Worm (Caenorhabditis elegans) whole organism, young adult: ENCODE data around the gene T01B7.9.

Experiments used
- K12H6.12 ChIP-seq: fragments of 200-800 bp; sonication (Bioruptor generic); optimal IDR thresholded peaks from 2 replicates; lab custom pipeline; 2018; ENCODE audit warnings: mild to moderate bottlenecking, missing genetic modification characterization, missing compliant biosample characterization
- Y53G8AR.9 ChIP-seq: fragments of 200-800 bp; sonication (Bioruptor generic); conservative IDR thresholded peaks from 2 replicates; pipeline ENCODE4 v1.3.6; 2022; ENCODE audit warnings: missing genetic modification reagents, missing genetic modification characterization, missing compliant biosample characterization
- Y56A3A.18 ChIP-seq: fragments of 200-800 bp; sonication (Bioruptor generic); IDR thresholded peaks from 2 replicates; pipeline ENCODE4 v1.3.6; 2022; ENCODE audit warnings: missing genetic modification reagents, missing genetic modification characterization, missing compliant biosample characterization
- Y67H2A.10 ChIP-seq: fragments of 200-800 bp; sonication (Bioruptor generic); conservative IDR thresholded peaks from 2 replicates; pipeline ENCODE4 v1.3.6; 2022; ENCODE audit warnings: missing genetic modification reagents, missing genetic modification characterization, missing compliant biosample characterization
- ZK185.1 ChIP-seq: sonication (generic microtip); optimal IDR thresholded peaks from 2 replicates; lab custom pipeline; 2016; ENCODE audit warnings: mild to moderate bottlenecking, missing genetic modification characterization, missing compliant biosample characterization; ENCODE audit not compliant: poor library complexity, severe bottlenecking
- ama-1 ChIP-seq, 3 experiments: fragments of 150-350 bp in 1 of 3; sonication (generic microtip) in 2 of 3; optimal IDR thresholded peaks; 2 replicates each; lab custom pipeline; 2014 to 2018; ENCODE audit warnings: missing biosample characterization in 2 of 3, missing genetic modification characterization in 2 of 3, missing genetic modification reagents in 2 of 3
- athp-1 ChIP-seq: sonication (generic microtip); optimal IDR thresholded peaks from 2 replicates; lab custom pipeline; 2017; ENCODE audit warnings: mild to moderate bottlenecking, missing genetic modification characterization, missing compliant biosample characterization
- attf-5 ChIP-seq: fragments of 200-800 bp; sonication (Bioruptor generic); optimal IDR thresholded peaks from 2 replicates; lab custom pipeline; 2018; ENCODE audit warnings: mild to moderate bottlenecking, missing genetic modification characterization, missing compliant biosample characterization
- attf-6 ChIP-seq: fragments of 200-800 bp; sonication (Bioruptor generic); IDR thresholded peaks from 2 replicates; pipeline ENCODE4 v1.3.6; 2022; ENCODE audit warnings: missing genetic modification reagents, missing genetic modification characterization, missing compliant biosample characterization
- cebp-2 ChIP-seq: fragments of 200-800 bp; sonication (Bioruptor generic); IDR thresholded peaks from 2 replicates; pipeline ENCODE4 v1.3.6; 2022; ENCODE audit warnings: missing genetic modification characterization, missing compliant biosample characterization
- ceh-100 ChIP-seq: fragments of 200-800 bp; sonication (Bioruptor generic); IDR thresholded peaks from 2 replicates; pipeline ENCODE4 v1.3.6; 2022; ENCODE audit warnings: missing genetic modification reagents, missing genetic modification characterization, missing compliant biosample characterization
- ceh-40 ChIP-seq: fragments of 200-800 bp; sonication (Bioruptor generic); IDR thresholded peaks from 2 replicates; pipeline ENCODE4 v1.3.6; 2022; ENCODE audit warnings: missing genetic modification characterization, missing compliant biosample characterization
- dox-1 ChIP-seq: fragments of 200-800 bp; sonication (Bioruptor generic); IDR thresholded peaks from 2 replicates; pipeline ENCODE4 v1.3.6; 2022; ENCODE audit warnings: missing genetic modification reagents, missing genetic modification characterization, missing compliant biosample characterization
- efl-1 ChIP-seq: fragments of 150-350 bp; optimal IDR thresholded peaks from 2 replicates; lab custom pipeline; 2014; ENCODE audit warnings: missing biosample characterization, missing genetic modification reagents, missing genetic modification characterization
- egrh-3 ChIP-seq: fragments of 200-800 bp; sonication (Bioruptor generic); IDR thresholded peaks from 2 replicates; pipeline ENCODE4 v1.3.6; 2022; ENCODE audit warnings: missing genetic modification reagents, missing genetic modification characterization, missing compliant biosample characterization
- hsf-1 ChIP-seq: fragments of 200-800 bp; sonication (Bioruptor generic); IDR thresholded peaks from 2 replicates; pipeline ENCODE4 v1.3.6; 2022; ENCODE audit warnings: missing genetic modification reagents, missing genetic modification characterization, missing compliant biosample characterization
- lin-26 ChIP-seq: fragments of 200-800 bp; sonication (Bioruptor generic); IDR thresholded peaks from 2 replicates; pipeline ENCODE4 v1.3.6; 2022; ENCODE audit warnings: missing genetic modification reagents, missing genetic modification characterization, missing compliant biosample characterization
- lin-54 ChIP-seq: fragments of 200-800 bp; sonication (Bioruptor generic); optimal IDR thresholded peaks from 2 replicates; lab custom pipeline; 2018; ENCODE audit warnings: mild to moderate bottlenecking, missing genetic modification characterization, missing compliant biosample characterization
- madf-8 ChIP-seq: fragments of 200-800 bp; sonication (Bioruptor generic); conservative IDR thresholded peaks from 2 replicates; pipeline ENCODE4 v1.3.6; 2022; ENCODE audit warnings: missing genetic modification reagents, missing genetic modification characterization, missing compliant biosample characterization
- mel-28 ChIP-seq: sonication (generic microtip); optimal IDR thresholded peaks from 2 replicates; lab custom pipeline; 2016; ENCODE audit warnings: borderline replicate concordance, mild to moderate bottlenecking, missing genetic modification characterization, missing compliant biosample characterization
- nfya-1 ChIP-seq: sonication (generic microtip); optimal IDR thresholded peaks from 2 replicates; lab custom pipeline; 2017; ENCODE audit warnings: antibody characterized with exemption, missing compliant biosample characterization, missing genetic modification characterization, borderline replicate concordance; ENCODE audit not compliant: insufficient read depth
- nfyb-1 ChIP-seq: fragments of 200-800 bp; sonication (Bioruptor generic); IDR thresholded peaks from 2 replicates; pipeline ENCODE4 v1.3.6; 2022; ENCODE audit warnings: missing genetic modification reagents, missing genetic modification characterization, missing compliant biosample characterization
- nhr-27 ChIP-seq: fragments of 200-800 bp; sonication (Bioruptor generic); optimal IDR thresholded peaks from 2 replicates; lab custom pipeline; 2018; ENCODE audit warnings: mild to moderate bottlenecking, missing genetic modification characterization, moderate library complexity, missing compliant biosample characterization
- nhr-80 ChIP-seq: sonication (generic microtip); optimal IDR thresholded peaks from 2 replicates; lab custom pipeline; 2016; ENCODE audit warnings: missing genetic modification characterization, missing compliant biosample characterization
- pbrm-1 ChIP-seq: fragments of 200-800 bp; sonication (Bioruptor generic); IDR thresholded peaks from 2 replicates; pipeline ENCODE4 v1.3.6; 2022; ENCODE audit warnings: missing genetic modification reagents, missing genetic modification characterization, missing compliant biosample characterization
- rec-8 ChIP-seq, 2 experiments: sonication (generic microtip); optimal IDR thresholded peaks; 2 replicates each; lab custom pipeline; 2016; ENCODE audit warnings: mild to moderate bottlenecking in 2 of 2, missing genetic modification characterization in 2 of 2, missing genetic modification reagents in 2 of 2, missing genotype in 2 of 2, missing biosample characterization in 1 of 2, missing compliant biosample characterization in 1 of 2, moderate library complexity in 1 of 2
- sea-2 ChIP-seq: fragments of 200-800 bp; sonication (Bioruptor generic); IDR thresholded peaks from 2 replicates; pipeline ENCODE4 v1.3.6; 2022; ENCODE audit warnings: missing genetic modification characterization, missing compliant biosample characterization
- snpc-1.1 ChIP-seq: sonication (generic microtip); optimal IDR thresholded peaks from 2 replicates; lab custom pipeline; 2017; ENCODE audit warnings: missing genetic modification characterization, mild to moderate bottlenecking, missing compliant biosample characterization, antibody characterized with exemption, moderate library complexity, missing genotype, missing genetic modification reagents; ENCODE audit not compliant: insufficient read depth
- somi-1 ChIP-seq: fragments of 200-800 bp; sonication (Bioruptor generic); optimal IDR thresholded peaks from 2 replicates; lab custom pipeline; 2018; ENCODE audit warnings: mild to moderate bottlenecking, missing genetic modification characterization, missing compliant biosample characterization
- tlf-1 ChIP-seq: fragments of 200-800 bp; sonication (Bioruptor generic); optimal IDR thresholded peaks from 2 replicates; lab custom pipeline; 2018; ENCODE audit warnings: mild to moderate bottlenecking, missing genetic modification characterization, missing compliant biosample characterization
- xnd-1 ChIP-seq: sonication (generic microtip); optimal IDR thresholded peaks from 2 replicates; lab custom pipeline; 2016; ENCODE audit warnings: missing genotype, missing genetic modification reagents, missing genetic modification characterization, missing compliant biosample characterization
- zim-3 ChIP-seq: sonication (generic microtip); optimal IDR thresholded peaks from 2 replicates; lab custom pipeline; 2017; ENCODE audit warnings: mild to moderate bottlenecking, missing genetic modification characterization, moderate library complexity, missing compliant biosample characterization
- ztf-18 ChIP-seq: sonication (generic microtip); optimal IDR thresholded peaks from 2 replicates; lab custom pipeline; 2016; ENCODE audit warnings: missing genotype, mild to moderate bottlenecking, missing genetic modification characterization, missing compliant biosample characterization
- ztf-3 ChIP-seq: fragments of 200-800 bp; sonication (Bioruptor generic); optimal IDR thresholded peaks from 2 replicates; lab custom pipeline; 2018; ENCODE audit warnings: mild to moderate bottlenecking, missing genetic modification characterization, missing compliant biosample characterization

T01B7.9 gene

ce11 chrII:8721955-8722524 is 4.6 kb downstream of the T01B7.9 start, which contains the start of gene trcs-2:
Gene trcs-2, plus strand, starts transcription at chrII:8722474.
- TF ChIP-seq ztf-18 (tag; lab: Kevin White, UChicago) = no peak
- TF ChIP-seq dox-1 = 0 out of 2 replicates have a peak, but pooled peaks have one; percentile 32
- TF ChIP-seq ZK185.1 (tag; lab: Kevin White, UChicago) = no peak
- no peak for TF ChIP-seq xnd-1 (tag; lab: Kevin White, UChicago)
- no peak for TF ChIP-seq zim-3
- TF ChIP-seq K12H6.12 (tag; lab: Kevin White, UChicago) = no peak
- no peak for TF ChIP-seq egrh-3 (GFP tag; lab: Robert Waterston, UW)
- no peak for TF ChIP-seq somi-1 (GFP tag; lab: Kevin White, UChicago)
- TF ChIP-seq nfyb-1 (GFP tag; lab: Robert Waterston, UW) = peak; percentile 41; the same call in 1 of the 2 replicates

- TF ChIP-seq Y56A3A.18 (GFP tag; lab: Robert Waterston, UW) = no peak
- no peak for TF ChIP-seq Y67H2A.10 (GFP tag; lab: Robert Waterston, UW)
- TF ChIP-seq hsf-1 (GFP tag; lab: Robert Waterston, UW) = no peak
- no peak for TF ChIP-seq attf-6
- no peak for TF ChIP-seq athp-1
- no peak for TF ChIP-seq ztf-3 (GFP tag; lab: Kevin White, UChicago)
- TF ChIP-seq Y53G8AR.9 (GFP tag; lab: Robert Waterston, UW) = no peak
Measured at ce11 chrII:8717579-8717978, 9.0 kb downstream of the T01B7.9 start.

- no peak for TF ChIP-seq rec-8 (tag; optimal IDR thresholded peaks at IDR 0.05; lab: Kevin White, UChicago)
- TF ChIP-seq efl-1 = peak; percentile 46
- no peak for TF ChIP-seq tlf-1 (GFP tag; lab: Kevin White, UChicago)
- peak; percentile 29 for TF ChIP-seq attf-5 (GFP tag; lab: Kevin White, UChicago)
- no peak for TF ChIP-seq snpc-1.1 (tag; lab: Kevin White, UChicago)
- no peak for TF ChIP-seq ama-1 (optimal IDR thresholded peaks at IDR 0.05; lab: Kevin White, UChicago)
- TF ChIP-seq ama-1 (GFP tag; optimal IDR thresholded peaks at IDR 0.05; lab: Kevin White, UChicago) = no peak
- no peak for TF ChIP-seq madf-8 (GFP tag; lab: Robert Waterston, UW)
- TF ChIP-seq mel-28 (tag; lab: Kevin White, UChicago) = no peak
- no peak for TF ChIP-seq lin-54 (GFP tag; lab: Kevin White, UChicago)
- peak; percentile 25; the same call in 1 of the 2 replicates for TF ChIP-seq ceh-100 (GFP tag; lab: Robert Waterston, UW)
- no peak for TF ChIP-seq ceh-40 (GFP tag; lab: Robert Waterston, UW)
- TF ChIP-seq cebp-2 (GFP tag; lab: Robert Waterston, UW) = no peak
- no peak for TF ChIP-seq lin-26
- no peak for TF ChIP-seq nhr-27 (tag; lab: Kevin White, UChicago)
- peak; percentile 3 for TF ChIP-seq nhr-80
- no peak for TF ChIP-seq nfya-1 (tag; lab: Kevin White, UChicago)
- TF ChIP-seq sea-2 (GFP tag; lab: Robert Waterston, UW) = no peak
- no peak for TF ChIP-seq pbrm-1 (GFP tag; lab: Robert Waterston, UW)
Measured at ce11 chrII:8716231-8716878, 10.2 kb downstream of the T01B7.9 start, which contains the start of the genes cyn-11 and T01B7.5. Gene cyn-11, minus strand, starts transcription at chrII:8716281. Gene T01B7.5, plus strand, starts transcription at chrII:8716828.
